Fruit fly (Drosophila melanogaster) whole organism: ENCODE results near the gene CG13837.

Experiments
- CG8478 ChIP-seq: fragments of >200 bp; optimal IDR thresholded peaks from 2 replicates; lab custom pipeline; 2018; ENCODE audit warnings: inconsistent platforms
- Dll ChIP-seq: fragments of >200 bp; optimal IDR thresholded peaks from 2 replicates; lab custom pipeline; 2017

DNA sequence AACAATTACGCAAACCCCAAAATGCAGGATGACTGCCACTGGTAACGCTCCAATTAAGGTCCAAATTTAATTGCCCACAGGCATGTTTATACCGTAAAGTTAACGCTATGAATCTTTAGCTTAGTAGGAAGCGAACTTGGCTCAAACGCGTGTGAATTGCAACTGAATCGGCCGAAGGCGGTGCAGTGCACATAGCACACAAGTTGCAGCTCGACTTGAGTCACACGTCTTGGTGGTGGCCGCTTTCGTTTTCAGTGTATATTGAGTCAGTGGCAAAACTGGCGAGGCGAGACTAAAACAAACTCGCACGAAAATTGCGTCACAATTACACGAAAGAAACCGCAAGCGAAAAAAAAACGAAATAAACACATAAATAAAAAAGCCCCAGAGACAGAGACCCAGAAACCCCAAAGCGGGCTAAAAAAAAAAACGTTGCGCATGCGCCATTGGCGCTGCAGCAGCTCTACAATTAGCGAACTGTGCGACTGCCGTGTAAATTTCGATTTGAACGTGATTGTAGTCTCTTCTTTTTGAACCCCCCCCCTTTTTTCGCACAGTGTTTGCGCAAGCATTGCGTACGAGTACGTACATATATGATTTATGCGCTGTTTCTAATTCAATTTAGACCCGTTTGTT lies 34.2 kb upstream of the CG13837 start:
- no peak for TF ChIP-seq Dll (lab: Kevin White, UChicago)
- no peak for TF ChIP-seq CG8478 (lab: Kevin White, UChicago)
